Fruit fly (Drosophila melanogaster) whole organism, adult: ENCODE results near the gene CG2157.

ENCODE experiments used
- CG11617 ChIP-seq: fragments of 200-800 bp; sonication (Bioruptor generic); optimal IDR thresholded peaks from 2 replicates; lab custom pipeline; 2017; ENCODE audit warnings: mild to moderate bottlenecking, missing biosample characterization, missing genetic modification reagents, missing genetic modification characterization
- CG14711 ChIP-seq: fragments of 200-800 bp; sonication (Bioruptor generic); optimal IDR thresholded peaks from 2 replicates; lab custom pipeline; 2018; ENCODE audit warnings: missing biosample characterization, mild to moderate bottlenecking, missing genetic modification characterization, moderate library complexity
- CG1620 ChIP-seq: fragments of 200-800 bp; sonication (Bioruptor generic); optimal IDR thresholded peaks from 2 replicates; lab custom pipeline; 2016; ENCODE audit warnings: missing biosample characterization, missing genetic modification characterization
- bab1 ChIP-seq: fragments of 200-800 bp; sonication (Bioruptor generic); optimal IDR thresholded peaks from 3 replicates; lab custom pipeline; 2019; ENCODE audit warnings: missing biosample characterization, mild to moderate bottlenecking, missing genetic modification characterization, moderate library complexity

DNA sequence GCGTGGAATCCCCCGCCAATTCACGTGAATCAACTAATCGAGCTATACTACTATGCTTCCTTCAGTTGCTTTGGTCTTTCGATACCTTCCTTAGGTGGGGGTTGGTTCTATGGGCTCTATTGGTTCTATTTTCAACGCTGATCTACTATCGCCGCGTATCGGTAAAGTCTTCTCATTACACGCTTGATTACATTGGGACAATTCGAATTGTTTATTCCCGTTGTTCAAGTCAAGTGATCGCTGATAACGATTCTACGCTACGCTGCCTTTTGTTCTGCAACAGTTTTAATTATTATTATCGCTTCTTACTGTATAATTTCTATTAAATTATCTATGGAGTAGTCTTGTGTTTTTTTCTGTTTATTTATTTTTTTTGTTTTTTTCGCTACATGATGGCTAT, 18.6 kb downstream of the CG2157 start:
- TF ChIP-seq CG11617, result no peak
- no peak for TF ChIP-seq CG14711 (tag; lab: Kevin White, UChicago)
- TF ChIP-seq CG1620, result no peak
- TF ChIP-seq bab1 (GFP tag; lab: Kevin White, UChicago), result no peak
